Fruit fly (Drosophila melanogaster): ENCODE data around the gene CG34345.

CG34345 gene

dm6 chr2L:6622642-6623162 is at the start of gene CG34345:
Gene CG34345 (plus strand): TSS chr2L:6623112.
- TF ChIP-seq CG5204 (GFP tag; optimal IDR thresholded peaks at IDR 0.05) (no peak), cic (GFP tag; optimal IDR thresholded peaks at IDR 0.05) (no peak), CG14711 (tag; optimal IDR thresholded peaks at IDR 0.05) (peak; percentile 3), cnc (optimal IDR thresholded peaks at IDR 0.05) (no peak), CG1620 (GFP tag; optimal IDR thresholded peaks at IDR 0.05) (peak; percentile 29)

- TF ChIP-seq Crg-1 (GFP tag; optimal IDR thresholded peaks at IDR 0.05) (no peak), CG14711 (tag; optimal IDR thresholded peaks at IDR 0.05) (no peak), toe (GFP tag; optimal IDR thresholded peaks at IDR 0.05) (no peak), Clk (GFP tag; optimal IDR thresholded peaks at IDR 0.05) (no peak)
These were observed 43.9 kb upstream of the CG34345 start for dm6 chr2L:6579045-6579444.

- TF ChIP-seq pad (GFP tag; optimal IDR thresholded peaks at IDR 0.05) (no peak), CG12768 (GFP tag; optimal IDR thresholded peaks at IDR 0.05) (no peak), CG33017 (tag; optimal IDR thresholded peaks at IDR 0.05) (no peak), kay (GFP tag; ENCODE audit: borderline replicate concordance) (no peak), tj (GFP tag; optimal IDR thresholded peaks at IDR 0.05) (no peak)
These were observed 38.6 kb upstream of the CG34345 start for dm6 chr2L:6584346-6584745.

DNA sequence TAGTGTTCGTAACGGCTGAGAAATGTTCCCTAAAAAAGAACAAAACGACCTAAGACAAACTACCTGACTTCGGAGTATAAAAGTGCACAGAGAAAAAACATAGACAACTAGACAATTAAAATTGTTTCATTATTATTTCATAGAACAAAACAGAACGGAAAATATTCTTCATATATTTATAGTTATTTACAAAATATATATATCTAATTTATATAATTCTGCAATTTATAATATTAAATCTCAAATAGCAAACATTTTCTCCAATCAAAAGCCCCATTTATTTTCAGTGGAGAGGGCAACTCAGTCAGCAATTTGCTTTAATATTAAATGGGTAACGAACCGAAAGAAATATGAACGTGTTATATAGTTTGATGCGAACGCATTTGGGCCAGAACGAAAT is 27.9 kb upstream of the CG34345 start:
- TF ChIP-seq cnc (optimal IDR thresholded peaks at IDR 0.05), result no peak
- TF ChIP-seq CG7045 (GFP tag; optimal IDR thresholded peaks at IDR 0.05), result no peak
- no peak for TF ChIP-seq Mnt (GFP tag; optimal IDR thresholded peaks at IDR 0.05)
- TF ChIP-seq Hr96 (GFP tag; optimal IDR thresholded peaks at IDR 0.05), result no peak
- no peak for TF ChIP-seq bab1 (GFP tag; optimal IDR thresholded peaks at IDR 0.05)
- TF ChIP-seq CG1620 (GFP tag; optimal IDR thresholded peaks at IDR 0.05), result no peak
- TF ChIP-seq CG7101 (tag; optimal IDR thresholded peaks at IDR 0.05), result no peak
- no peak for TF ChIP-seq kay (GFP tag; ENCODE audit: borderline replicate concordance)

DNA sequence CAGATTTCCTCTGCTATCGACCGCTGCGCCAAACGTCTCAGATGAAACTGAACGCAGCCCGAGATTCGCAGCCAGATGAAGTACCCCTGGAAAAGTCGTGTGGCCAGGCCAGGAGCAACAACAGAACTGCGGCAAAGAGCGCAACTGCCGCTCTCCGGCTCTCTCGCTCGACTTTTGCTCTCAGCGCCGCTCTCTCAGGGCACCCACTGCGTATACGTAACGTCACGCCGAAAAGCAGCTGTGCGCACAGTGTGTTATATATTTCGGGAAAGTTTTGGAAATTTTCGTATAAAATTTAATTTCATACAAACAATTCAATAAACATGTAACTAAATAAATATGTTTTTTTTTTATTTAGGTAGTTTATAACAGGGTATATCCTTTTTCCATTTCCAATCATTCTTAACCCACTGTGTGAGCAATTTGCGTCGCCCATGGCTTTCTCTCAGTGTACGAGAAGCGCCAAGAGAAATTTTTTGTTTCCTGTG is 21.9 kb upstream of the CG34345 start, which contains the start of gene Dpp10:
Dpp10 (minus strand) TSS at position 51 of the 488 bp plus-strand sequence.
- peak; percentile 82 for TF ChIP-seq CG7101 (tag; optimal IDR thresholded peaks at IDR 0.05)
- TF ChIP-seq bab1 (GFP tag; optimal IDR thresholded peaks at IDR 0.05), result no peak
- TF ChIP-seq Hr96 (GFP tag; optimal IDR thresholded peaks at IDR 0.05), result peak; percentile 77
- peak; percentile 54 for TF ChIP-seq Mnt (GFP tag; optimal IDR thresholded peaks at IDR 0.05)
- TF ChIP-seq CG33017 (tag; optimal IDR thresholded peaks at IDR 0.05), result peak; percentile 90
- peak; percentile 63 for TF ChIP-seq CG14711 (tag; optimal IDR thresholded peaks at IDR 0.05)
- no peak for TF ChIP-seq ovo (GFP tag; optimal IDR thresholded peaks at IDR 0.05)
- peak; percentile 84 for TF ChIP-seq Clk (GFP tag; optimal IDR thresholded peaks at IDR 0.05)
- TF ChIP-seq CG7045 (GFP tag; optimal IDR thresholded peaks at IDR 0.05), result peak; percentile 92
- peak; percentile 75 for TF ChIP-seq kay (GFP tag; ENCODE audit: borderline replicate concordance)
- no peak for TF ChIP-seq cnc (optimal IDR thresholded peaks at IDR 0.05)
- peak; percentile 87 for TF ChIP-seq toe (GFP tag; optimal IDR thresholded peaks at IDR 0.05)
- TF ChIP-seq CG11617 (GFP tag; optimal IDR thresholded peaks at IDR 0.05), result peak; percentile 70
- peak; percentile 90 for TF ChIP-seq CG5204 (GFP tag; optimal IDR thresholded peaks at IDR 0.05)
- peak; percentile 93 for TF ChIP-seq CG12768 (GFP tag; optimal IDR thresholded peaks at IDR 0.05)
- peak; percentile 5 for TF ChIP-seq Crg-1 (GFP tag; optimal IDR thresholded peaks at IDR 0.05)
- peak; percentile 47 for TF ChIP-seq cic (GFP tag; optimal IDR thresholded peaks at IDR 0.05)
- TF ChIP-seq CG1620 (GFP tag; optimal IDR thresholded peaks at IDR 0.05), result peak; percentile 18
- peak; percentile 40 for TF ChIP-seq tj (GFP tag; optimal IDR thresholded peaks at IDR 0.05)
- TF ChIP-seq pad (GFP tag; optimal IDR thresholded peaks at IDR 0.05), result peak; percentile 54

- TF ChIP-seq kay (GFP tag; ENCODE audit: borderline replicate concordance) (peak; percentile 100), tj (GFP tag; optimal IDR thresholded peaks at IDR 0.05) (peak; percentile 67), cic (GFP tag; optimal IDR thresholded peaks at IDR 0.05) (peak; percentile 66), CG14711 (tag; optimal IDR thresholded peaks at IDR 0.05) (peak; percentile 28), CG7101 (tag; optimal IDR thresholded peaks at IDR 0.05) (peak; percentile 50), ovo (GFP tag; optimal IDR thresholded peaks at IDR 0.05) (peak; percentile 63), toe (GFP tag; optimal IDR thresholded peaks at IDR 0.05) (peak; percentile 10), Hr96 (GFP tag; optimal IDR thresholded peaks at IDR 0.05) (peak; percentile 33), CG1620 (GFP tag; optimal IDR thresholded peaks at IDR 0.05) (peak; percentile 68), Crg-1 (GFP tag; optimal IDR thresholded peaks at IDR 0.05) (peak; percentile 60), CG12768 (GFP tag; optimal IDR thresholded peaks at IDR 0.05) (no peak), CG5204 (GFP tag; optimal IDR thresholded peaks at IDR 0.05) (peak; percentile 13), Mnt (GFP tag; optimal IDR thresholded peaks at IDR 0.05) (peak; percentile 77), CG33017 (tag; optimal IDR thresholded peaks at IDR 0.05) (peak; percentile 6), CG7045 (GFP tag; optimal IDR thresholded peaks at IDR 0.05) (peak; percentile 65), cnc (optimal IDR thresholded peaks at IDR 0.05) (no peak), pad (GFP tag; optimal IDR thresholded peaks at IDR 0.05) (peak; percentile 3), Clk (GFP tag; optimal IDR thresholded peaks at IDR 0.05) (peak; percentile 27), CG11617 (GFP tag; optimal IDR thresholded peaks at IDR 0.05) (peak; percentile 19), bab1 (GFP tag; optimal IDR thresholded peaks at IDR 0.05) (peak; percentile 90)
These were observed 12.1 kb upstream of the CG34345 start, which contains the start of gene CG11050 for dm6 chr2L:6610683-6611373. Gene CG11050 (plus strand): TSS chr2L:6611011.
